Worm (Caenorhabditis elegans): ENCODE data around the gene wbp-2.

DNA sequence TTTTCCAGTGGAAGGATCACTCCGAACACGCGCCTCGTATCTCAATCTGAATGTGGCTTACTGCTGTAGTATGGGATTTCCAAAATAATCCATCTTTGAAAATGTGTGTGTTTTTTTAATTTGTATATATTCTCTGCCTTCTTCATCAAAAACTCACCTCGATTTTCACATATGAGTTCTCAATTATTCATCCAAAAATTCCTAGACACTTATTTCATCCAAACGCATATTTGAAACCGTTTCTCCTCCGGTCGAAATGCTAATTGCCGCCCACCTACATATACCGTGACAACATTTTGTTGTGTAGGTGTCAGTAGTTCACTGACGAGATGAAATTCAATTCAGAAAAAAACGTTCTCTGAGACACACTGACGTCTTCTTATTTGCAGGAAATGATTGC, 17.9 kb downstream of the wbp-2 start:
- TF ChIP-seq F13C5.2 (tag; optimal IDR thresholded peaks at IDR 0.05), result no peak
- TF ChIP-seq ama-1 (optimal IDR thresholded peaks at IDR 0.05), result no peak
- TF ChIP-seq hmg-4 (GFP tag; optimal IDR thresholded peaks at IDR 0.05), result no peak
- no peak for TF ChIP-seq tbx-37 (GFP tag; conservative IDR thresholded peaks at IDR 0.05)
- no peak for TF ChIP-seq tbx-11 (GFP tag; IDR thresholded peaks at IDR 0.05)
- TF ChIP-seq ceh-36 (tag; optimal IDR thresholded peaks at IDR 0.05), result no peak
- no peak for TF ChIP-seq flt-1 (GFP tag; IDR thresholded peaks at IDR 0.05)
- no peak for TF ChIP-seq hnd-1 (tag; optimal IDR thresholded peaks at IDR 0.05)
- TF ChIP-seq scrt-1 (GFP tag; IDR thresholded peaks at IDR 0.05), result no peak
- TF ChIP-seq ets-7 (tag; optimal IDR thresholded peaks at IDR 0.05), result no peak
- no peak for TF ChIP-seq pes-1 (GFP tag; IDR thresholded peaks at IDR 0.05)
- TF ChIP-seq aly-1 (tag; optimal IDR thresholded peaks at IDR 0.05), result no peak
- TF ChIP-seq B0310.2 (tag; optimal IDR thresholded peaks at IDR 0.05), result no peak

Measured in whole organism, early embryonic.